Worm (Caenorhabditis elegans): Measurements from ENCODE around the gene C14E2.6.

DNA sequence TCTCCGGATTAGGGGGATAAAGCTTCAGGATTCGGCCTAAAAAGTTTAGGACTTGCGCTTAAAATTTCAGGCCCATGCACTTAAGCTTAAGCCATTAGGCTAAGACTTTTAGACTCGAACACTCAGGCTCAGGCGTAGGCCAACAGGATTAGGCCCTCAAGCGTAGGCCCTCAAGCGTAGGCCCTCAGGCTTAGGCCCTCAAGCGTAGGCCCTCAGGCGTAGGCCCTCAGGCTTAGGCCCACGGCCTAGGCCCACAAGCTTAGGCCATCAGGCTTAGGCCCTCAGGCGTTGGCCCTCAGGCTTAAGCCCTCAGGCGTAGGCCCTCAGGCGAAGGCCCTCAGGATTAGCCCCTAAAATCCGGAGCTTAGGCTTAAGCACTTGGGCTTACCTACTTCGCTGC, 20.7 kb upstream of the C14E2.6 start:
- no peak for TF ChIP-seq unc-62 (GFP tag; optimal IDR thresholded peaks at IDR 0.05)
- no peak for TF ChIP-seq lin-13 (tag; optimal IDR thresholded peaks at IDR 0.05)
- no peak for TF ChIP-seq nhr-12 (tag; optimal IDR thresholded peaks at IDR 0.05)
- TF ChIP-seq nhr-28 (tag; optimal IDR thresholded peaks at IDR 0.05), result no peak
- no peak for TF ChIP-seq pha-4 (tag; optimal IDR thresholded peaks at IDR 0.05)
- no peak for TF ChIP-seq ceh-43 (GFP tag; optimal IDR thresholded peaks at IDR 0.05)
- no peak for TF ChIP-seq cnd-1 (tag; optimal IDR thresholded peaks at IDR 0.05)
- TF ChIP-seq nhr-237 (tag; optimal IDR thresholded peaks at IDR 0.05), result no peak
- no peak for TF ChIP-seq nhr-76 (tag; optimal IDR thresholded peaks at IDR 0.05)
